Worm (Caenorhabditis elegans) whole organism, L4 larva: ENCODE data around the gene F15E6.4.
"Not testable (repeated sequence)": the region's sequence is repeated elsewhere in the genome, so short reads cannot be mapped to it uniquely, and the experiment has no call there.

Experiments used
- F26F4.8 ChIP-seq: fragments of 200-800 bp; sonication (Bioruptor generic); conservative IDR thresholded peaks from 2 replicates; pipeline ENCODE4 v1.3.6; 2022; ENCODE audit warnings: missing genetic modification characterization, missing compliant biosample characterization
- F44E2.7 ChIP-seq: fragments of 200-800 bp; sonication (Bioruptor generic); IDR thresholded peaks from 2 replicates; pipeline ENCODE4 v2.1.2; 2022; ENCODE audit warnings: missing genetic modification characterization, missing compliant biosample characterization
- R02D3.7 ChIP-seq: fragments of 150-350 bp; sonication (generic microtip); optimal IDR thresholded peaks from 3 replicates; lab custom pipeline; 2014; ENCODE audit warnings: missing biosample characterization, missing genetic modification characterization
- aly-2 ChIP-seq: sonication (generic microtip); optimal IDR thresholded peaks from 2 replicates; lab custom pipeline; 2018; ENCODE audit warnings: missing biosample characterization, missing genetic modification characterization
- ama-1 ChIP-seq: fragments of 150-350 bp; optimal IDR thresholded peaks from 2 replicates; lab custom pipeline; 2014; ENCODE audit warnings: inconsistent platforms, mixed read lengths
- arid-1 ChIP-seq: fragments of 200-800 bp; sonication (Bioruptor generic); conservative IDR thresholded peaks from 2 replicates; pipeline ENCODE4 v1.3.6; 2022; ENCODE audit warnings: missing genetic modification reagents, missing genetic modification characterization, missing compliant biosample characterization
- ceh-28 ChIP-seq: fragments of 150-350 bp; optimal IDR thresholded peaks from 2 replicates; lab custom pipeline; 2014; ENCODE audit warnings: missing biosample characterization, missing genetic modification reagents, missing genetic modification characterization
- ceh-32 ChIP-seq: sonication (generic microtip); optimal IDR thresholded peaks from 2 replicates; lab custom pipeline; 2016; ENCODE audit warnings: mild to moderate bottlenecking, missing genetic modification characterization, missing compliant biosample characterization; ENCODE audit not compliant: poor library complexity
- cey-2 ChIP-seq: sonication (generic microtip); optimal IDR thresholded peaks from 3 replicates; lab custom pipeline; 2017; ENCODE audit warnings: missing genetic modification characterization, mild to moderate bottlenecking, missing compliant biosample characterization, antibody characterized with exemption, borderline replicate concordance; ENCODE audit not compliant: insufficient read depth
- ctbp-1 ChIP-seq: fragments of 200-800 bp; sonication (Bioruptor generic); IDR thresholded peaks from 2 replicates; pipeline ENCODE4 v1.3.6; 2022; ENCODE audit warnings: missing genetic modification reagents, missing genetic modification characterization, missing compliant biosample characterization
- daf-12 ChIP-seq: fragments of 150-350 bp; optimal IDR thresholded peaks from 2 replicates; lab custom pipeline; 2014; ENCODE audit warnings: missing biosample characterization, missing genetic modification reagents, missing genetic modification characterization
- daf-8 ChIP-seq: fragments of 200-800 bp; sonication (Bioruptor generic); IDR thresholded peaks from 2 replicates; pipeline ENCODE4 v1.3.6; 2022; ENCODE audit warnings: missing genetic modification characterization, missing compliant biosample characterization
- dve-1 ChIP-seq: sonication (generic microtip); optimal IDR thresholded peaks from 2 replicates; lab custom pipeline; 2017; ENCODE audit warnings: antibody characterized with exemption, mild to moderate bottlenecking, missing genetic modification characterization, missing compliant biosample characterization; ENCODE audit not compliant: insufficient read depth
- egl-27 ChIP-seq: sonication (generic microtip); optimal IDR thresholded peaks from 3 replicates; lab custom pipeline; 2017; ENCODE audit warnings: missing biosample characterization, missing genetic modification reagents, missing genetic modification characterization
- gei-8 ChIP-seq: fragments of 200-800 bp; sonication (Bioruptor generic); optimal IDR thresholded peaks from 2 replicates; lab custom pipeline; 2018; ENCODE audit warnings: mild to moderate bottlenecking, missing genetic modification characterization, missing compliant biosample characterization
- hif-1 ChIP-seq, 2 experiments: sonication (generic microtip); optimal IDR thresholded peaks; 2 replicates each; lab custom pipeline; 2016 to 2017; ENCODE audit warnings: missing compliant biosample characterization in 2 of 2, missing genetic modification characterization in 2 of 2, missing genetic modification reagents in 2 of 2, missing genotype in 2 of 2, mild to moderate bottlenecking in 1 of 2
- lim-7 ChIP-seq: fragments of 200-800 bp; sonication (Bioruptor generic); IDR thresholded peaks from 2 replicates; pipeline ENCODE4 v1.3.6; 2022; ENCODE audit warnings: missing genetic modification characterization, missing compliant biosample characterization
- lin-38 ChIP-seq: fragments of 200-800 bp; sonication (Bioruptor generic); IDR thresholded peaks from 2 replicates; pipeline ENCODE4 v1.3.6; 2022; ENCODE audit warnings: missing genetic modification reagents, missing genetic modification characterization, missing compliant biosample characterization
- lir-3 ChIP-seq: sonication (generic microtip); optimal IDR thresholded peaks from 2 replicates; lab custom pipeline; 2016; ENCODE audit warnings: mild to moderate bottlenecking, missing genetic modification characterization, missing compliant biosample characterization
- madf-5 ChIP-seq, 2 experiments: fragments of 200-800 bp; sonication (Bioruptor generic); IDR thresholded peaks; 2 replicates each; pipeline ENCODE4 v1.3.6; 2022; ENCODE audit warnings: missing compliant biosample characterization in 2 of 2, missing genetic modification characterization in 2 of 2
- mdl-1 ChIP-seq, 2 experiments: fragments of 150-350 bp in 1 of 2; sonication (generic microtip) in 1 of 2; optimal IDR thresholded peaks; 2 replicates each; lab custom pipeline; 2014 to 2017; ENCODE audit warnings: missing biosample characterization in 2 of 2, missing genetic modification characterization in 2 of 2
- mdt-29 ChIP-seq: fragments of 200-800 bp; sonication (Bioruptor generic); IDR thresholded peaks from 2 replicates; pipeline ENCODE4 v1.3.6; 2022; ENCODE audit warnings: missing genetic modification reagents, missing genetic modification characterization, missing compliant biosample characterization
- mes-2 ChIP-seq: sonication (generic microtip); optimal IDR thresholded peaks from 2 replicates; lab custom pipeline; 2016; ENCODE audit warnings: missing genotype, mild to moderate bottlenecking, missing genetic modification characterization, missing compliant biosample characterization; ENCODE audit not compliant: poor library complexity, severe bottlenecking
- nhr-111 ChIP-seq: fragments of 200-800 bp; sonication (Bioruptor generic); optimal IDR thresholded peaks from 2 replicates; lab custom pipeline; 2018; ENCODE audit warnings: mild to moderate bottlenecking, missing genetic modification characterization, missing compliant biosample characterization
- nhr-237 ChIP-seq: sonication (generic microtip); optimal IDR thresholded peaks from 2 replicates; lab custom pipeline; 2017; ENCODE audit warnings: missing biosample characterization, missing genetic modification characterization
- nhr-25 ChIP-seq: sonication (generic microtip); optimal IDR thresholded peaks from 2 replicates; lab custom pipeline; 2017; ENCODE audit warnings: missing genetic modification characterization, mild to moderate bottlenecking, missing compliant biosample characterization, antibody characterized with exemption, moderate library complexity, borderline replicate concordance; ENCODE audit not compliant: insufficient read depth
- nhr-48 ChIP-seq: sonication (generic microtip); optimal IDR thresholded peaks from 2 replicates; lab custom pipeline; 2016; ENCODE audit warnings: mild to moderate bottlenecking, missing genetic modification characterization, missing compliant biosample characterization
- nhr-76 ChIP-seq: fragments of 150-350 bp; optimal IDR thresholded peaks from 2 replicates; lab custom pipeline; 2014; ENCODE audit warnings: missing biosample characterization, missing genetic modification characterization
- pha-4 ChIP-seq, 2 experiments: fragments of 150-350 bp in 1 of 2; fragments of 200-800 bp in 1 of 2; sonication (Bioruptor generic) in 1 of 2; IDR thresholded peaks in 1 of 2; optimal IDR thresholded peaks in 1 of 2; 2 replicates each; pipeline versions ENCODE4 v1.3.6 to Lab custom; 2014 to 2022; ENCODE audit warnings: missing genetic modification characterization in 2 of 2, missing genetic modification reagents in 2 of 2, missing biosample characterization in 1 of 2, missing compliant biosample characterization in 1 of 2
- pqm-1 ChIP-seq: sonication (generic microtip); optimal IDR thresholded peaks from 2 replicates; lab custom pipeline; 2017; ENCODE audit warnings: missing biosample characterization, missing genetic modification characterization
- set-16 ChIP-seq: fragments of 200-800 bp; sonication (Bioruptor generic); IDR thresholded peaks from 2 replicates; pipeline ENCODE4 v1.3.6; 2022; ENCODE audit warnings: missing genetic modification reagents, missing genetic modification characterization, missing compliant biosample characterization
- skn-1 ChIP-seq: fragments of 150-350 bp; optimal IDR thresholded peaks from 2 replicates; lab custom pipeline; 2014; ENCODE audit warnings: missing biosample characterization, missing genetic modification characterization
- snpc-1.2 ChIP-seq: fragments of 200-800 bp; sonication (Bioruptor generic); IDR thresholded peaks from 2 replicates; pipeline ENCODE4 v1.3.6; 2022; ENCODE audit warnings: missing genetic modification reagents, missing genetic modification characterization, missing compliant biosample characterization
- tag-97 ChIP-seq: fragments of 200-800 bp; sonication (Bioruptor generic); IDR thresholded peaks from 2 replicates; pipeline ENCODE4 v1.3.6; 2022; ENCODE audit warnings: missing genetic modification characterization, missing compliant biosample characterization
- zip-11 ChIP-seq: fragments of 200-800 bp; sonication (Bioruptor generic); IDR thresholded peaks from 2 replicates; pipeline ENCODE4 v1.3.6; 2022; ENCODE audit warnings: missing genetic modification characterization, missing compliant biosample characterization

F15E6.4 gene

DNA sequence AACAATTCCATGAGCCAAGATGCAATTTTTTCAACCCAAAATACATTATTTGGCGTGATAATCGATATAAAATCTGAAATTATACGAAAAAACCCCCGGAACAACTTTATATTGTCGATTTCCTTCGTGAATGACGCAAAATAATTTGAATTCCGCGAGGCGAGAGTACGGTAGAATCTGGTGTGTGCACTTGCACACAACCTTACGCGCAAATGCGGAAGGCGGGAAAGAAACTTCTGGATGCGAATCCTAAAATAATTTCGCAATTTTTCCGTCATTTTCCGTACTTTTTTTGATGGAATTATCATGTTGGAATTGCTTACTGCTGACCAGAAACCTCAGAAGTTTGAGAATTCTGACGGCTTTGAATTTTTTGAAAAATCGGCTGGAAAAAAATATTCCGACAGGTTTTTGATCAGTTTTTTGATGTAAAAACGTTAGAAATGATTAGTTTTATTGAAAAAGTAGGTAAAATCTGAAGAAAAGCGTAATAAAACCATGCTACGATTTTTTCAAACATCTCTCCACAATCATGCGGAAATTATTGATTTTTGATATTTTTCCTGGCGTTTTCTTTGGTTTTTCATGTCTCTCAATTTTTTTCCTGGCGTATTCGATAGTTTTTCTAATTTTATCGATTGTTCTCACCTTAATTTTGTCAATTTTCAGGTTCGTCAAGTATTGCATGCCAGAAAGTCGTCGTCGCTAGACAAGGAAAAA lies 16.1 kb downstream of the F15E6.4 start, which contains the start of gene set-9 (continued):
- no peak for TF ChIP-seq nhr-25 (tag; lab: Kevin White, UChicago)
- TF ChIP-seq, all 104 proteins: peak for 0

DNA sequence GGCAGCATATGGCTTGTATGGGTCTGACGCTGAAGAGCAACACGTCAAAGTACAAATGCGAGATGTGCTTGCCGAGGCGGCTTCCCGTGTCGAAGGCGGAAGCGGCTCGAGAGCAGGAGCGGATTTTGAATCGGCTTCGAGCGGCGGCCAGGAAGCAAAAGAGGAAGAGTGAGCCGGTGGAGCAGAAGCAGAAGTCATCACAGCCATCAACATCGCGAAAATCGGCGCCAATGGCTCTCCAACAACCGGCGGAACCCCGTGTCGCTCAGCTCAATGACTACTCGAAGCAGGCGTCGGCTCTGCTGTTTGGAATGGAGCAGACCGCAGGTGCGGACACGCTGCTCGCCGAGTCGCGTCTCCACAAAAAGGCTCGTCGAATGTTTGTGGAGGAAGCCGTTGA lies 21.1 kb downstream of the F15E6.4 start:
- TF ChIP-seq set-16 (GFP tag; lab: Robert Waterston, UW): peak; percentile 92

DNA sequence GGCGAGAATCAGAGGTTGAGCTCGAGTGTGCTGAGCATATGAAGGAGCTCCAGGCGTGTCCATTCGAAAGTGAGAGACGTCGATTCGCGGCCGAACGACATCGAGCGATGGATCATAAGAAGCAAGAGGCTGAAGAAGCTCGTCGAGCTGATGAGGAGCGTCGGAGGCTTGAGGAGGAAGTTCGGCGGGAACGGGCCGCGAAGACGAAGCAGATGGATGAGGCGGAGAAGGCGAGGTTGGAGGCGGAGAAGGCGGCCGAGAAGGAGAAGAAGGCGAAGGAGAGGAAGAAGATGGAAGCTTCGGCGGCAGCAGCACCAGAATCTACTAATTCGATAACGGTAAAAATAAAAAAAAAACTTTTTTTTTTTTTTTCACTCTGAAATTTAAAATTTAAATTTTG lies 21.9 kb downstream of the F15E6.4 start:
- peak; percentile 93 for TF ChIP-seq set-16 (GFP tag; lab: Robert Waterston, UW)
- 0 out of 2 replicates have a peak, but pooled peaks have one; percentile 23 for TF ChIP-seq pha-4 (GFP tag; IDR thresholded peaks at IDR 0.05; lab: Robert Waterston, UW)
- TF ChIP-seq pha-4 (tag; optimal IDR thresholded peaks at IDR 0.05; lab: Kevin White, UChicago): not testable (repeated sequence)

DNA sequence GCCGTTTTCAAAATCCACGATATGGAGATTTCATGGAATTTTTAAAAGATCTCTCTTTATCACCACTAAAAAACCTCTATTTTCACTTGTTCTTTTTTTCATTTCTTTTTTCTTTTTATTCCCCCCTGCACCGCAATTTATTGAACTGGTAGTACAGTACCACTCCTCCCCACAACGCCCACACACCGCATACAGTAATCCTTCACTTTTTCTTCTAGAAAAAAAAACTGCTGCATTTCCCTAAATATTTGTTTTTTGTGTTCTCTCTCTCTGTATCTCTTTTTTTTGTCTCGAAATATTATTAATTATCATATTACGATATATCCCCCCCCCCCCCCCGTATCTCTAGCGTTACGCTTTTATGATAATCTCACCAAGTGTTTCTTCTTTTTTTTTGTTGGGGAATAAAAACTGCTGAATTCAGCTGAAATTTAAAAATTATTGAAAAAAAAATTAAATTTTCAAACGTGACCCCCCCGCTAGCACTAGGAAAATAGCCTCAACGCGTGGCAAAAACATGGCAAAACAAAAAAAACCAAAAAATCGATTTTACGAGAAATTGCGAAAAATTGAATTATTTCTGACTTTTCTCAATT lies 25.6 kb downstream of the F15E6.4 start, which contains the start of gene Y24D9B.1:
TSS of gene Y24D9B.1 (plus strand) at position 546 of the 596 bp plus-strand sequence.
- TF ChIP-seq lin-38 (GFP tag; lab: Robert Waterston, UW) (peak; percentile 27), ceh-32 (tag; lab: Kevin White, UChicago) (no peak)
- TF ChIP-seq, all 104 proteins: peak for 1

DNA sequence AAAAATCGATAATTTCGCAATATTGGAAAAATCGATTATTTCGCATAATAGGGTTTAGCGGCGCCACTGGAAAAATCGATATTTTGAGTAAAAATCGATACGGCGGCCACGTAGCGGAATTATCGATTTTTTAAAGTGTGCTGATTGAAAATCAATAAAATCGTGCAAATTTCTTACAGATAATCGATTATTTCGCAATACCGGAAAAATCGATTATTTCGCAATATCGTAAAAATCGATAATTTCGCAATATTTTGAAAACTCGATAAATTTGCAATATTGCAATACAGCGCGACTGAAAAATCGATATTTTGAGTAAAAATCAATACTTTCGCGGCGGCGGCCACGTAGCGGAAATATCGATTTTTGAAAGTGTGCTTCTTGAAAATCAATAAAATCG lies 26.4 kb downstream of the F15E6.4 start:
- TF ChIP-seq ceh-28 (tag; lab: Kevin White, UChicago): peak; percentile 95
- TF ChIP-seq nhr-76: no peak
- no peak for TF ChIP-seq nhr-111 (GFP tag; lab: Kevin White, UChicago)
- TF ChIP-seq daf-12 (tag; lab: Kevin White, UChicago): no peak
- no peak for TF ChIP-seq mdt-29 (GFP tag; lab: Robert Waterston, UW)

DNA sequence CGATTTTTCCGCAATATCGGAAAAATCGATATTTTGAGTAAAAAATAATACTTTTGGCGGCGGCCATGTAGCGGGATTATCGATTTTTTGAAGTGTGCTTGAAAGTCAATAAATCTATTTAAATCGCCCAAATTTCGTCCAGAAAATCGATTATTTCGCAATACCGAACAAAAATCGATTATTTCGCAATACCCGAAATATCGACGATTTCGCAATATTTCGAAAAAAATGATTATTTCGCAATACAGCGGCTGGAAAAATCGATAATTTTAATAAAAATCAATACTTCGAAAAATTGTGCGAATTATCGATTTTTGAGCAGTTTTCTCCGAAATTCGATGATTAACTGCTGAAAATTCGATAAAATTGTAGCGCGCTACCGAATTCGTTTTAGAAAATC lies 26.8 kb downstream of the F15E6.4 start:
- TF ChIP-seq arid-1 (no peak), nhr-237 (tag; lab: Kevin White, UChicago) (no peak), aly-2 (tag; lab: Kevin White, UChicago) (no peak), lir-3 (tag; lab: Kevin White, UChicago) (no peak), daf-8 (GFP tag; lab: Robert Waterston, UW) (no peak), tag-97 (GFP tag; lab: Robert Waterston, UW) (no peak), ceh-28 (tag; lab: Kevin White, UChicago) (peak; percentile 43), dve-1 (no peak)

DNA sequence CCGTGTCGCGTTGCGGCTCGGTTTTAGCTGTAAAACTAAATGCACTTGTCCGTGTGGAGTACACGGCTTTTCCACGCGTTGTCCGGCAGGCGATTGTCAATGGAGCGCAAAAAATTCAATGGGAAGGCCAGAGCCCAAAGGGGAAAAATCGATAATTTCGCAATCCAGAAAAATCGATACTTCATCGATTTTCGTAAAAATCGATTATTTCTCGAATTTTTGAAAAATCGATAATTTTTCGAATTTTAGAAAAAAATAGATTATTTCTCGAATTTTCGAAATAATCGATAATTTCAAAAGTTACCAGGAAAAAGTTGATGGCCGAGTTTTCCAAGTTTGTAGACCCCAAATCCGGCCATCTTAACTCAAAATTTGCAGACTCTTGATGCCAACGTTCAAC lies 28.2 kb downstream of the F15E6.4 start:
- TF ChIP-seq zip-11 (no peak), ama-1 (lab: Kevin White, UChicago) (no peak), ceh-28 (tag; lab: Kevin White, UChicago) (peak; percentile 93), F26F4.8 (GFP tag; lab: Robert Waterston, UW) (no peak), hif-1 (tag; optimal IDR thresholded peaks at IDR 0.05; lab: Kevin White, UChicago) (no peak), lin-38 (GFP tag; lab: Robert Waterston, UW) (0 out of 2 replicates have a peak, but pooled peaks have one; percentile 11), ctbp-1 (GFP tag; lab: Robert Waterston, UW) (no peak), egl-27 (tag; lab: Kevin White, UChicago) (no peak), mes-2 (tag; lab: Kevin White, UChicago) (no peak), skn-1 (tag; lab: Kevin White, UChicago) (no peak), cey-2 (tag; lab: Kevin White, UChicago) (no peak), pha-4 (GFP tag; IDR thresholded peaks at IDR 0.05; lab: Robert Waterston, UW) (no peak), pha-4 (tag; optimal IDR thresholded peaks at IDR 0.05; lab: Kevin White, UChicago) (no peak), lim-7 (GFP tag; lab: Robert Waterston, UW) (no peak), nhr-48 (no peak), gei-8 (GFP tag; lab: Kevin White, UChicago) (no peak), snpc-1.2 (GFP tag; lab: Robert Waterston, UW) (0 out of 2 replicates have a peak, but pooled peaks have one; percentile 8), pqm-1 (tag; lab: Kevin White, UChicago) (no peak), madf-5 (GFP tag; IDR thresholded peaks at IDR 0.05; lab: Robert Waterston, UW) (no peak), nhr-25 (tag; lab: Kevin White, UChicago) (no peak), F44E2.7 (GFP tag; lab: Robert Waterston, UW) (0 out of 2 replicates have a peak, but pooled peaks have one; percentile 14), R02D3.7 (tag; lab: Kevin White, UChicago) (no peak), mdl-1 (tag; optimal IDR thresholded peaks at IDR 0.05; lab: Kevin White, UChicago) (no peak)
